Worm (Caenorhabditis elegans): ENCODE data around the gene C14B9.2.

DNA sequence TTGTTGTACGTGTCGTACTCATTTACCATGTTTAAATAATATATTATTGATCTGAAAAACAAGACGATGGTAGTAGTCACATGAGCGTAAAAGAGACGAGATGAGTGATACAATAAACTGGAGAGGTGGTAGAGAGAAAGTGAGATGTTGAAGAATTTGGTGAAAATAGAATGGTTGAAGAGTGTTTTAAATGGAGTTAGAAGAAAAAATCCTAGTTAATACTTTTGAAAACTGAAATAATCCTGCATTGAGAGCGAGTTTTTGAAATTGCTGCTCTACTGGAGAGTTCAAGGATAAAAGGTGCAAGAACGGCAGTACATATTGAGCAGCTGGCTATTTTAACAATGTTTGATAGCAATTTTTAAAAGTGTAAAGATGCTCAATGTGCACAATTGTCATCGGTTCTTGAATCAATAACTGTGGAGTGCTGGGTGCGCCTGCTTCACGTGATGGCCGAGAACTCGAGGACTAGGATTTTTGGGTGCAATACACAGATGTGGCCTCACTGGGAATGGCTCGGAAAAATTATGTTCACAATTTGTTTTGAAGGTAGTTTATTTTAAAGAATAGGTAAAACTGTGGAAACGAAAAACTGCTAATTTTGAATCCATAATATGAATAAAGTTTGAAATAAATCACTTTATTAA lies 24.8 kb downstream of the C14B9.2 start, which contains the start of gene atg-13:
- no peak for TF ChIP-seq nhr-11 (tag; optimal IDR thresholded peaks at IDR 0.05)
- TF ChIP-seq nhr-77 (tag; optimal IDR thresholded peaks at IDR 0.05): no peak
- TF ChIP-seq lsy-2 (tag; optimal IDR thresholded peaks at IDR 0.05): peak in 1 of 2 experiments; percentile 38
- TF ChIP-seq saeg-2 (GFP tag; IDR thresholded peaks at IDR 0.05): no peak
- no peak for TF ChIP-seq lin-15B (tag; optimal IDR thresholded peaks at IDR 0.05)
- no peak for TF ChIP-seq pha-4 (GFP tag; IDR thresholded peaks at IDR 0.05)
- no peak for TF ChIP-seq pha-4 (tag; optimal IDR thresholded peaks at IDR 0.05)
- TF ChIP-seq nhr-237 (tag; optimal IDR thresholded peaks at IDR 0.05): no peak
- TF ChIP-seq Y48G9A.11 (GFP tag; IDR thresholded peaks at IDR 0.05): no peak
- TF ChIP-seq unc-39 (tag; optimal IDR thresholded peaks at IDR 0.05): no peak
